Worm (Caenorhabditis elegans): ENCODE results near the gene srbc-56.
"Not testable (repeated sequence)": the region's sequence is repeated elsewhere in the genome, so short reads cannot be mapped to it uniquely, and the experiment has no call there.

srbc-56 gene

ce11 chrV:15826110-15826509, 5.4 kb downstream of the srbc-56 start, which contains the start of gene srbc-51:
Gene srbc-51 (plus strand): TSS chrV:15826410.
- TF ChIP-seq unc-62 (GFP tag; optimal IDR thresholded peaks at IDR 0.05), result no peak

ce11 chrV:15824866-15825265, 6.6 kb downstream of the srbc-56 start, which contains the start of gene srbc-50:
Gene srbc-50 (minus strand): TSS chrV:15824966.
- TF ChIP-seq unc-62 (GFP tag; optimal IDR thresholded peaks at IDR 0.05), result no peak

ce11 chrV:15821398-15821797, 10.1 kb downstream of the srbc-56 start, which contains the start of gene srbc-49:
Gene srbc-49 (plus strand): TSS chrV:15821698.
- TF ChIP-seq unc-62 (GFP tag; optimal IDR thresholded peaks at IDR 0.05), result no peak

ce11 chrV:15819983-15820382, 11.5 kb downstream of the srbc-56 start, which contains the start of gene srbc-48:
Gene srbc-48 (plus strand): TSS chrV:15820283.
- TF ChIP-seq unc-62 (GFP tag; optimal IDR thresholded peaks at IDR 0.05), result no peak

ce11 chrV:15817746-15818145, 13.7 kb downstream of the srbc-56 start, which contains the start of gene abf-3:
Gene abf-3 (minus strand): TSS chrV:15817846.
- TF ChIP-seq unc-62 (GFP tag; optimal IDR thresholded peaks at IDR 0.05), result no peak

- no peak for TF ChIP-seq unc-62 (GFP tag; optimal IDR thresholded peaks at IDR 0.05)
Measured at ce11 chrV:15815962-15816432, 15.5 kb downstream of the srbc-56 start, which contains the start of the genes fbxa-69 and F54B8.4. Gene fbxa-69 (minus strand): TSS chrV:15815971. Gene F54B8.4 (plus strand): TSS chrV:15816382.

- not testable (repeated sequence) for TF ChIP-seq unc-62 (GFP tag; optimal IDR thresholded peaks at IDR 0.05)
Measured at ce11 chrV:15811982-15812381, 19.5 kb downstream of the srbc-56 start, which contains the start of gene nhr-282. Gene nhr-282 (plus strand): TSS chrV:15812282.

- no peak for TF ChIP-seq unc-62 (GFP tag; optimal IDR thresholded peaks at IDR 0.05)
Measured at ce11 chrV:15810446-15810845, 21.0 kb downstream of the srbc-56 start, which contains the start of gene F54B8.1. Gene F54B8.1 (plus strand): TSS chrV:15810746.

- no peak for TF ChIP-seq unc-62 (GFP tag; optimal IDR thresholded peaks at IDR 0.05)
Measured at ce11 chrV:15809543-15809942, 21.9 kb downstream of the srbc-56 start, which contains the start of gene srsx-36. Gene srsx-36 (minus strand): TSS chrV:15809643.

- TF ChIP-seq unc-62 (GFP tag; optimal IDR thresholded peaks at IDR 0.05), result not testable (repeated sequence)
Measured at ce11 chrV:15807420-15807819, 24.1 kb downstream of the srbc-56 start, which contains the start of gene srsx-38. Gene srsx-38 (minus strand): TSS chrV:15807520.

- TF ChIP-seq unc-62 (GFP tag; optimal IDR thresholded peaks at IDR 0.05), result not testable (repeated sequence)
Measured at ce11 chrV:15803748-15804147, 27.7 kb downstream of the srbc-56 start, which contains the start of gene T26E4.18. Gene T26E4.18 (minus strand): TSS chrV:15803848.

- TF ChIP-seq unc-62 (GFP tag; optimal IDR thresholded peaks at IDR 0.05), result not testable (repeated sequence)
Measured at ce11 chrV:15803079-15803478, 28.4 kb downstream of the srbc-56 start, which contains the start of gene srd-27. Gene srd-27 (plus strand): TSS chrV:15803379.

ce11 chrV:15802623-15803022, 28.9 kb downstream of the srbc-56 start, which contains the start of gene T26E4.9:
Gene T26E4.9 (minus strand): TSS chrV:15802723.
- TF ChIP-seq unc-62 (GFP tag; optimal IDR thresholded peaks at IDR 0.05), result not testable (repeated sequence)

ce11 chrV:15798108-15798507, 33.4 kb downstream of the srbc-56 start, which contains the start of gene T26E4.10:
Gene T26E4.10 (minus strand): TSS chrV:15798208.
- TF ChIP-seq unc-62 (GFP tag; optimal IDR thresholded peaks at IDR 0.05), result no peak

- TF ChIP-seq unc-62 (GFP tag; optimal IDR thresholded peaks at IDR 0.05), result no peak
Measured at ce11 chrV:15796087-15796486, 35.4 kb downstream of the srbc-56 start, which contains the start of gene nhr-223. Gene nhr-223 (plus strand): TSS chrV:15796387.

- no peak for TF ChIP-seq unc-62 (GFP tag; optimal IDR thresholded peaks at IDR 0.05)
Measured at ce11 chrV:15793270-15793669, 38.2 kb downstream of the srbc-56 start, which contains the start of gene T26E4.7. Gene T26E4.7 (plus strand): TSS chrV:15793570.

ce11 chrV:15792409-15792808, 39.1 kb downstream of the srbc-56 start, which contains the start of gene T26E4.4:
Gene T26E4.4 (minus strand): TSS chrV:15792509.
- no peak for TF ChIP-seq unc-62 (GFP tag; optimal IDR thresholded peaks at IDR 0.05)
